Worm (Caenorhabditis elegans) whole organism, L4/young adult: ENCODE data around the gene Y49E10.10.

Experiments used
- W03F9.2 ChIP-seq: fragments of 150-350 bp; optimal IDR thresholded peaks from 2 replicates; lab custom pipeline; 2014; ENCODE audit warnings: missing biosample characterization, missing genetic modification characterization
- dao-5 ChIP-seq: sonication (generic microtip); optimal IDR thresholded peaks from 2 replicates; lab custom pipeline; 2016; ENCODE audit warnings: missing genotype, missing genetic modification characterization, moderate library complexity, missing compliant biosample characterization
- him-1 ChIP-seq: sonication (generic microtip); optimal IDR thresholded peaks from 2 replicates; lab custom pipeline; 2016; ENCODE audit warnings: missing genotype, missing genetic modification reagents, missing genetic modification characterization, missing compliant biosample characterization

- TF ChIP-seq him-1 (tag; lab: Kevin White, UChicago), result no peak
- TF ChIP-seq W03F9.2 (tag; lab: Kevin White, UChicago), result no peak
- TF ChIP-seq dao-5 (tag; lab: Kevin White, UChicago), result no peak
Measured at ce11 chrIII:12349027-12349426, 46.2 kb upstream of the Y49E10.10 start.
